Worm (Caenorhabditis elegans) whole organism, young adult: ENCODE measurements around the gene T06E6.15.

ENCODE experiments used
- mel-28 ChIP-seq: sonication (generic microtip); optimal IDR thresholded peaks from 2 replicates; lab custom pipeline; 2016; ENCODE audit warnings: borderline replicate concordance, mild to moderate bottlenecking, missing genetic modification characterization, missing compliant biosample characterization
- somi-1 ChIP-seq: fragments of 200-800 bp; sonication (Bioruptor generic); optimal IDR thresholded peaks from 2 replicates; lab custom pipeline; 2018; ENCODE audit warnings: mild to moderate bottlenecking, missing genetic modification characterization, missing compliant biosample characterization
- unc-62 ChIP-seq: fragments of 150-350 bp; optimal IDR thresholded peaks from 2 replicates; lab custom pipeline; 2014; ENCODE audit warnings: missing biosample characterization, missing genetic modification reagents, missing genetic modification characterization

DNA sequence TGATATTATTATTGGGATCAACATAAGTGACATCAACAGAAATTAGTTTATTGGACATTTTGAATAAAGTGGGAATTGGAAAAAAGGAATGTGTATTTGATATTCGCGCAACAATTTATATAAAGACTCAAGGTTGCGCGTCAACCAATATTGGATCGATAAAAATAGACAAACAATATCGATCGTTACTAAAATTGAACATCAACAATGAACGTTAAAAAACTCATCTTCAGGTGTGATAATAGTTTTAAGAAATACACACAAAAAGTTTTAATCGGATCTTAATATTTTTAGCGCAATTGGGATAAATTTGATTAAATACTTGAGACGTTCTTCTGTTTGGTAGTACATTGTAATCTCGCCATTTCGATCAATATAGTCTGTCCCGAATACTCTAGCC is 24.0 kb upstream of the T06E6.15 start, which contains the start of gene fbxa-104:
- no peak for TF ChIP-seq mel-28 (tag; lab: Kevin White, UChicago)
- no peak for TF ChIP-seq unc-62 (GFP tag; lab: Kevin White, UChicago)
- TF ChIP-seq somi-1 (GFP tag; lab: Kevin White, UChicago) = no peak
